Worm (Caenorhabditis elegans) whole organism, L2 larva: ENCODE measurements around the gene B0432.9.

Experiments used
- C34F6.9 ChIP-seq: fragments of 150-350 bp; optimal IDR thresholded peaks from 2 replicates; lab custom pipeline; 2014; ENCODE audit warnings: missing biosample characterization, missing genetic modification characterization
- R02D3.7 ChIP-seq: fragments of 150-350 bp; optimal IDR thresholded peaks from 2 replicates; lab custom pipeline; 2014; ENCODE audit warnings: missing biosample characterization, missing genetic modification characterization
- Y55F3AM.14 ChIP-seq: fragments of 200-800 bp; sonication (Bioruptor generic); optimal IDR thresholded peaks from 2 replicates; lab custom pipeline; 2018; ENCODE audit warnings: mild to moderate bottlenecking, missing genetic modification characterization, missing compliant biosample characterization
- ZK546.5 ChIP-seq: sonication (generic microtip); optimal IDR thresholded peaks from 2 replicates; lab custom pipeline; 2017; ENCODE audit warnings: missing biosample characterization, missing genetic modification characterization
- alr-1 ChIP-seq: fragments of 150-350 bp; optimal IDR thresholded peaks from 2 replicates; lab custom pipeline; 2014; ENCODE audit warnings: missing biosample characterization, missing genetic modification characterization
- aly-2 ChIP-seq: fragments of 150-350 bp; optimal IDR thresholded peaks from 2 replicates; lab custom pipeline; 2014; ENCODE audit warnings: missing biosample characterization, missing genetic modification characterization
- blmp-1 ChIP-seq: sonication (generic microtip); optimal IDR thresholded peaks from 2 replicates; lab custom pipeline; 2017; ENCODE audit warnings: missing genetic modification characterization, mild to moderate bottlenecking, missing compliant biosample characterization, antibody characterized with exemption, moderate library complexity; ENCODE audit not compliant: insufficient read depth
- ceh-82 ChIP-seq: fragments of 150-350 bp; optimal IDR thresholded peaks from 2 replicates; lab custom pipeline; 2014; ENCODE audit warnings: missing biosample characterization, missing genetic modification characterization
- crh-2 ChIP-seq: sonication (generic microtip); optimal IDR thresholded peaks from 2 replicates; lab custom pipeline; 2017; ENCODE audit warnings: missing biosample characterization, missing genetic modification characterization
- dmd-4 ChIP-seq: sonication (generic microtip); optimal IDR thresholded peaks from 2 replicates; lab custom pipeline; 2017; ENCODE audit warnings: missing biosample characterization, missing genetic modification characterization
- egl-27 ChIP-seq: sonication (generic microtip); optimal IDR thresholded peaks from 3 replicates; lab custom pipeline; 2017; ENCODE audit warnings: missing biosample characterization, missing genetic modification reagents, missing genetic modification characterization
- elt-1 ChIP-seq: fragments of 150-350 bp; optimal IDR thresholded peaks from 2 replicates; lab custom pipeline; 2014; ENCODE audit warnings: missing biosample characterization, missing genetic modification characterization
- elt-3 ChIP-seq: sonication (generic microtip); optimal IDR thresholded peaks from 2 replicates; lab custom pipeline; 2017; ENCODE audit warnings: missing biosample characterization, missing genetic modification characterization
- fos-1 ChIP-seq: fragments of 150-350 bp; optimal IDR thresholded peaks from 2 replicates; lab custom pipeline; 2014; ENCODE audit warnings: missing biosample characterization, missing genetic modification characterization
- lin-11 ChIP-seq: fragments of 150-350 bp; sonication (generic microtip); optimal IDR thresholded peaks from 2 replicates; lab custom pipeline; 2014; ENCODE audit warnings: missing biosample characterization, missing genetic modification characterization, inconsistent platforms, mixed read lengths
- lin-13 ChIP-seq: fragments of 150-350 bp; optimal IDR thresholded peaks from 2 replicates; lab custom pipeline; 2014; ENCODE audit warnings: missing biosample characterization, missing genetic modification reagents, missing genetic modification characterization
- mab-5 ChIP-seq: fragments of 150-350 bp; optimal IDR thresholded peaks from 2 replicates; lab custom pipeline; 2014; ENCODE audit warnings: missing biosample characterization, missing genetic modification characterization
- mbf-1 ChIP-seq: sonication (generic microtip); optimal IDR thresholded peaks from 2 replicates; lab custom pipeline; 2017; ENCODE audit warnings: missing biosample characterization, missing genetic modification characterization
- mdl-1 ChIP-seq, 2 experiments: fragments of 150-350 bp in 1 of 2; sonication (generic microtip) in 1 of 2; optimal IDR thresholded peaks; 2 replicates each; lab custom pipeline; 2017; ENCODE audit warnings: missing biosample characterization in 2 of 2, missing genetic modification characterization in 2 of 2
- nhr-12 ChIP-seq: fragments of 150-350 bp; optimal IDR thresholded peaks from 2 replicates; lab custom pipeline; 2014; ENCODE audit warnings: missing biosample characterization, missing genetic modification characterization
- nhr-129 ChIP-seq: fragments of 150-350 bp; optimal IDR thresholded peaks from 2 replicates; lab custom pipeline; 2014; ENCODE audit warnings: missing biosample characterization, missing genetic modification characterization
- nhr-21 ChIP-seq: fragments of 150-350 bp; optimal IDR thresholded peaks from 2 replicates; lab custom pipeline; 2014; ENCODE audit warnings: missing biosample characterization, missing genetic modification characterization
- nhr-23 ChIP-seq: fragments of 150-350 bp; optimal IDR thresholded peaks from 2 replicates; lab custom pipeline; 2014; ENCODE audit warnings: missing biosample characterization, missing genetic modification reagents, missing genetic modification characterization
- nhr-237 ChIP-seq: fragments of 150-350 bp; optimal IDR thresholded peaks from 2 replicates; lab custom pipeline; 2014; ENCODE audit warnings: missing biosample characterization, missing genetic modification characterization
- nhr-25 ChIP-seq: fragments of 150-350 bp; sonication (generic microtip); optimal IDR thresholded peaks from 3 replicates; lab custom pipeline; 2014; ENCODE audit warnings: missing biosample characterization, missing genetic modification characterization
- nhr-6 ChIP-seq: fragments of 150-350 bp; optimal IDR thresholded peaks from 2 replicates; lab custom pipeline; 2014; ENCODE audit warnings: missing biosample characterization, missing genetic modification characterization
- peb-1 ChIP-seq: fragments of 150-350 bp; optimal IDR thresholded peaks from 2 replicates; lab custom pipeline; 2014; ENCODE audit warnings: missing biosample characterization, missing genetic modification characterization
- skn-1 ChIP-seq: sonication (generic microtip); optimal IDR thresholded peaks from 2 replicates; lab custom pipeline; 2017; ENCODE audit warnings: missing biosample characterization, missing genetic modification characterization
- sma-9 ChIP-seq, 2 experiments: fragments of 150-350 bp in 1 of 2; sonication (generic microtip) in 1 of 2; optimal IDR thresholded peaks; 2 replicates each; lab custom pipeline; 2014 to 2016; ENCODE audit warnings: missing genetic modification characterization in 2 of 2, mild to moderate bottlenecking in 1 of 2, missing biosample characterization in 1 of 2, missing compliant biosample characterization in 1 of 2, missing genetic modification reagents in 1 of 2, moderate library complexity in 1 of 2
- snpc-4 ChIP-seq: fragments of 150-350 bp; optimal IDR thresholded peaks from 2 replicates; lab custom pipeline; 2014; ENCODE audit warnings: missing biosample characterization, missing genetic modification characterization
- unc-39 ChIP-seq: fragments of 150-350 bp; optimal IDR thresholded peaks from 2 replicates; lab custom pipeline; 2014; ENCODE audit warnings: missing biosample characterization, missing genetic modification characterization
- unc-62 ChIP-seq: fragments of 150-350 bp; optimal IDR thresholded peaks from 2 replicates; lab custom pipeline; 2014; ENCODE audit warnings: missing biosample characterization, missing genetic modification reagents, missing genetic modification characterization
- ztf-1 ChIP-seq: fragments of 200-800 bp; sonication (Bioruptor generic); conservative IDR thresholded peaks from 2 replicates; pipeline ENCODE4 v1.3.6; 2022; ENCODE audit warnings: missing genetic modification characterization, missing compliant biosample characterization
- ztf-11 ChIP-seq: sonication (generic microtip); optimal IDR thresholded peaks from 2 replicates; lab custom pipeline; 2017; ENCODE audit warnings: missing biosample characterization, missing genetic modification characterization
- ztf-4 ChIP-seq: fragments of 150-350 bp; optimal IDR thresholded peaks from 2 replicates; lab custom pipeline; 2014; ENCODE audit warnings: missing biosample characterization, missing genetic modification characterization

The B0432.9 gene

DNA sequence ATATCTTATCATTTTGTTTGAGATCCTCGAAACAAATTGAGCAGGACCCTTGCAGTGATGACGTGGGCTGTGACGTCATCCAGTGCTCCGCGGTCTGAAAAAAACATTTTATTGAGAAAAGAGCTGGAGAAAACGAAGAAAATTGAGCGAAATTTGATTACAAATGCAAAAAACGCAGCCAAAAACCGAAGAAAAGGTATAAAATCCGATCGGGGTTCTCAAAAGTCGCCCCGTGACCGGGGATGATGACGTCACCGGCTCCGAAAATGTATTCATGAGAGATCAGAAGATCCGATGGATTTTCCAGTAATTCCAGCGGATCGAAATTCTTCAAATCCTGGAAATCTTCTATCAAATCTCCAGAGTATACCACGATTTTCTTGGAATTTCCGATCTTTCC is 1.0 kb downstream of the B0432.9 start, which contains the start of gene trul-1:
Gene trul-1, minus strand, starts transcription at position 101 of the 400 bp plus-strand sequence.
- TF ChIP-seq mdl-1 (tag; optimal IDR thresholded peaks at IDR 0.05; lab: Kevin White, UChicago) (no peak), nhr-237 (tag; lab: Kevin White, UChicago) (no peak), snpc-4 (no peak), elt-3 (tag; lab: Kevin White, UChicago) (no peak), peb-1 (tag; lab: Kevin White, UChicago) (no peak), nhr-129 (no peak), mbf-1 (tag; lab: Kevin White, UChicago) (no peak), elt-1 (no peak), skn-1 (tag; lab: Kevin White, UChicago) (no peak), ceh-82 (tag; lab: Kevin White, UChicago) (no peak), ztf-1 (no peak), nhr-23 (tag; lab: Kevin White, UChicago) (no peak), ztf-11 (tag; lab: Kevin White, UChicago) (no peak), nhr-12 (no peak), ZK546.5 (no peak), nhr-6 (tag; lab: Kevin White, UChicago) (no peak), C34F6.9 (tag; lab: Kevin White, UChicago) (no peak), sma-9 (GFP tag; optimal IDR thresholded peaks at IDR 0.05; lab: Kevin White, UChicago) (no peak), sma-9 (tag; optimal IDR thresholded peaks at IDR 0.05; lab: Kevin White, UChicago) (no peak), fos-1 (no peak), aly-2 (no peak)

- no peak for TF ChIP-seq mab-5 (tag; lab: Kevin White, UChicago)
- TF ChIP-seq skn-1 (tag; lab: Kevin White, UChicago): no peak
- no peak for TF ChIP-seq aly-2
- TF ChIP-seq egl-27 (tag; lab: Kevin White, UChicago): no peak
- no peak for TF ChIP-seq unc-39 (tag; lab: Kevin White, UChicago)
- TF ChIP-seq ceh-82 (tag; lab: Kevin White, UChicago): no peak
- no peak for TF ChIP-seq crh-2 (tag; lab: Kevin White, UChicago)
- TF ChIP-seq snpc-4: no peak
- TF ChIP-seq nhr-21 (tag; lab: Kevin White, UChicago): no peak
- no peak for TF ChIP-seq nhr-12
- TF ChIP-seq mdl-1 (tag; optimal IDR thresholded peaks at IDR 0.05; lab: Kevin White, UChicago): no peak
- no peak for TF ChIP-seq nhr-23 (tag; lab: Kevin White, UChicago)
Observed at ce11 chrII:278636-279035, 4.9 kb downstream of the B0432.9 start, which contains the start of gene B0432.8. Gene B0432.8 (minus strand): TSS chrII:278736.

- TF ChIP-seq nhr-237 (tag; lab: Kevin White, UChicago) (no peak), blmp-1 (tag; lab: Kevin White, UChicago) (no peak), unc-62 (GFP tag; lab: Kevin White, UChicago) (no peak), nhr-12 (no peak), aly-2 (no peak), ztf-1 (no peak), lin-13 (GFP tag; lab: Kevin White, UChicago) (no peak), Y55F3AM.14 (no peak), nhr-23 (tag; lab: Kevin White, UChicago) (no peak), R02D3.7 (tag; lab: Kevin White, UChicago) (no peak)
Observed at ce11 chrII:273872-274271, 9.6 kb downstream of the B0432.9 start, which contains the start of gene B0432.7. Gene B0432.7 (minus strand): TSS chrII:273972.

DNA sequence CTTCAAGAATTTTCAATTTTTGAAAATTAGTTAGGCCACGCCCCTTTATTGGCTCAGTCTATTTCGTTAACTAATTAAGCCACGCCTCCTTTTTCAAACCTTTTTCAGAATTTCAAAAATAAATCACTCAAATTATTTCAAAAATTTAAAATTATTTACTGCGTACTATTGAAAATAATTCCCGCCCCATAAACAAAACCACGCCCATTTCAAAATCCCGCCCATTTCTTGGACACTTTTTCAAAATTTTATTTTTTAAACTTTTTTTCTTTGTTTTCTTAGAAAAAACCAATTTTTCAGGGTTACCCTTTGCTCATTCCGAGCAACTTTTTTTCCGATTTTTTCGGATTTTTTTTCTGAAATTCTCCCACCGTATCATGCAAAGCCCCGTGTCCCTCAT is 19.4 kb downstream of the B0432.9 start, which contains the start of gene B0432.14:
Gene B0432.14, plus strand, starts transcription at position 301 of the 400 bp plus-strand sequence.
- no peak for TF ChIP-seq ztf-1
- TF ChIP-seq crh-2 (tag; lab: Kevin White, UChicago): no peak
- no peak for TF ChIP-seq nhr-129
- TF ChIP-seq C34F6.9 (tag; lab: Kevin White, UChicago): no peak
- TF ChIP-seq ztf-4 (tag; lab: Kevin White, UChicago): no peak
- no peak for TF ChIP-seq nhr-25
- TF ChIP-seq Y55F3AM.14: no peak
- TF ChIP-seq skn-1 (tag; lab: Kevin White, UChicago): no peak
- TF ChIP-seq lin-11 (tag; lab: Kevin White, UChicago): no peak
- TF ChIP-seq unc-62 (GFP tag; lab: Kevin White, UChicago): no peak
- TF ChIP-seq alr-1 (tag; lab: Kevin White, UChicago): no peak
- TF ChIP-seq ztf-11 (tag; lab: Kevin White, UChicago): no peak
- no peak for TF ChIP-seq unc-39 (tag; lab: Kevin White, UChicago)

ce11 chrII:263563-263962 is 19.9 kb downstream of the B0432.9 start, which contains the start of gene scc-2:
Gene scc-2 (minus strand): TSS chrII:263663.
- TF ChIP-seq dmd-4: no peak
- TF ChIP-seq nhr-25: no peak
- TF ChIP-seq Y55F3AM.14: no peak
